Fruit fly (Drosophila melanogaster) whole organism, embryonic: Measurements from ENCODE around the gene cana.
A peak's percentile ranks its signal among the peaks of the same experiment; 100 is the strongest.

ENCODE experiments used
- Abd-B ChIP-seq: fragments of 200-800 bp; sonication (Bioruptor generic); optimal IDR thresholded peaks from 2 replicates; lab custom pipeline; 2018; ENCODE audit warnings: missing biosample characterization, mild to moderate bottlenecking, missing genetic modification characterization, moderate library complexity
- BEAF-32 ChIP-seq: fragments of 200-800 bp; sonication (Bioruptor generic); optimal IDR thresholded peaks from 3 replicates; lab custom pipeline; 2017; ENCODE audit warnings: missing biosample characterization, missing genetic modification characterization, mild to moderate bottlenecking, moderate library complexity, missing genetic modification reagents
- BtbVII ChIP-seq: fragments of 200-800 bp; sonication (Bioruptor generic); optimal IDR thresholded peaks from 3 replicates; lab custom pipeline; 2017; ENCODE audit warnings: missing biosample characterization, mild to moderate bottlenecking, missing genetic modification characterization
- C15 ChIP-seq: fragments of 200-800 bp; sonication (Bioruptor generic); IDR thresholded peaks from 3 replicates; pipeline ENCODE4 v1.3.6; 2022; ENCODE audit warnings: missing biosample characterization, missing genetic modification characterization
- CG10274 ChIP-seq: fragments of 200-800 bp; sonication (Bioruptor generic); optimal IDR thresholded peaks from 3 replicates; lab custom pipeline; 2017; ENCODE audit warnings: missing biosample characterization, mild to moderate bottlenecking, missing genetic modification characterization
- CG15269 ChIP-seq: fragments of 200-800 bp; sonication (Bioruptor generic); optimal IDR thresholded peaks from 2 replicates; lab custom pipeline; 2018; ENCODE audit warnings: missing biosample characterization, mild to moderate bottlenecking, missing genetic modification characterization, moderate library complexity
- CG16813 ChIP-seq: fragments of 200-800 bp; sonication (Bioruptor generic); IDR thresholded peaks from 3 replicates; pipeline ENCODE4 v1.3.6; 2022; ENCODE audit warnings: missing biosample characterization, missing genetic modification characterization; ENCODE audit not compliant: partially characterized antibody
- CG16863 ChIP-seq: fragments of 200-800 bp; sonication (Bioruptor generic); optimal IDR thresholded peaks from 3 replicates; lab custom pipeline; 2016; ENCODE audit warnings: missing biosample characterization, missing genetic modification characterization
- CG17612 ChIP-seq: fragments of 200-800 bp; sonication (Bioruptor generic); IDR thresholded peaks from 2 replicates; pipeline ENCODE4 v1.3.6; 2022; ENCODE audit warnings: missing biosample characterization, missing genetic modification characterization
- CG2116 ChIP-seq: fragments of 200-800 bp; sonication (Bioruptor generic); optimal IDR thresholded peaks from 3 replicates; lab custom pipeline; 2018; ENCODE audit warnings: missing biosample characterization, mild to moderate bottlenecking, missing genetic modification characterization
- CG2678 ChIP-seq: fragments of 200-800 bp; sonication (Bioruptor generic); optimal IDR thresholded peaks from 3 replicates; lab custom pipeline; 2019; ENCODE audit warnings: missing biosample characterization, mild to moderate bottlenecking, missing genetic modification characterization, moderate library complexity
- CG32767 ChIP-seq: fragments of 200-800 bp; sonication (Bioruptor generic); IDR thresholded peaks from 2 replicates; pipeline ENCODE4 v1.3.6; 2022; ENCODE audit warnings: missing biosample characterization, missing genetic modification characterization
- CG3847 ChIP-seq: fragments of 200-800 bp; sonication (Bioruptor generic); IDR thresholded peaks from 2 replicates; pipeline ENCODE4 v1.3.6; 2022; ENCODE audit warnings: missing biosample characterization, missing genetic modification characterization
- CG4820 ChIP-seq: fragments of 200-800 bp; sonication (Bioruptor generic); optimal IDR thresholded peaks from 3 replicates; lab custom pipeline; 2016; ENCODE audit warnings: missing biosample characterization, missing genetic modification characterization
- CG6175 ChIP-seq: fragments of 200-800 bp; sonication (Bioruptor generic); IDR thresholded peaks from 3 replicates; pipeline ENCODE4 v1.3.6; 2022; ENCODE audit warnings: missing biosample characterization, missing genetic modification characterization
- CG6654 ChIP-seq: fragments of 200-800 bp; sonication (Bioruptor generic); optimal IDR thresholded peaks from 2 replicates; lab custom pipeline; 2017; ENCODE audit warnings: missing biosample characterization, mild to moderate bottlenecking, missing genetic modification characterization
- CG6813 ChIP-seq: fragments of 200-800 bp; sonication (Bioruptor generic); optimal IDR thresholded peaks from 2 replicates; lab custom pipeline; 2017; ENCODE audit warnings: missing biosample characterization, missing genetic modification characterization, mild to moderate bottlenecking, moderate library complexity, missing genetic modification reagents
- CG7556 ChIP-seq: fragments of 200-800 bp; sonication (Bioruptor generic); optimal IDR thresholded peaks from 2 replicates; lab custom pipeline; 2017; ENCODE audit warnings: missing biosample characterization, mild to moderate bottlenecking, missing genetic modification characterization
- CG8290 ChIP-seq, 3 experiments: fragments of 200-800 bp; sonication (Bioruptor generic); optimal IDR thresholded peaks; 2 replicates each; lab custom pipeline; 2016 to 2019; ENCODE audit warnings: missing biosample characterization in 3 of 3, missing genetic modification characterization in 3 of 3, mild to moderate bottlenecking in 2 of 3, moderate library complexity in 1 of 3
- CG8359 ChIP-seq: fragments of 200-800 bp; sonication (Bioruptor generic); optimal IDR thresholded peaks from 2 replicates; lab custom pipeline; 2017; ENCODE audit warnings: missing biosample characterization, mild to moderate bottlenecking, missing genetic modification characterization, borderline replicate concordance
- CG8765 ChIP-seq: fragments of 200-800 bp; sonication (Bioruptor generic); IDR thresholded peaks from 2 replicates; pipeline ENCODE4 v1.3.6; 2022; ENCODE audit warnings: missing biosample characterization, missing genetic modification characterization
- Dp ChIP-seq: fragments of 200-800 bp; sonication (Bioruptor generic); optimal IDR thresholded peaks from 2 replicates; lab custom pipeline; 2018; ENCODE audit warnings: missing biosample characterization, mild to moderate bottlenecking, missing genetic modification characterization, moderate library complexity
- Dref ChIP-seq: fragments of 200-800 bp; sonication (Bioruptor generic); IDR thresholded peaks from 2 replicates; pipeline ENCODE4 v1.3.6; 2022; ENCODE audit warnings: missing biosample characterization, missing genetic modification characterization
- Drgx ChIP-seq: fragments of 200-800 bp; sonication (Bioruptor generic); IDR thresholded peaks from 2 replicates; pipeline ENCODE4 v1.3.6; 2022; ENCODE audit warnings: missing biosample characterization, missing genetic modification characterization
- Gug ChIP-seq: fragments of 200-800 bp; sonication (Bioruptor generic); IDR thresholded peaks from 4 replicates; pipeline ENCODE4 v1.3.6; 2022; ENCODE audit warnings: missing biosample characterization, missing genetic modification characterization
- Kr ChIP-seq: fragments of 200-800 bp; sonication (Bioruptor generic); optimal IDR thresholded peaks from 2 replicates; lab custom pipeline; 2017; ENCODE audit warnings: missing biosample characterization, mild to moderate bottlenecking, missing genetic modification characterization
- MBD-R2 ChIP-seq: fragments of 200-800 bp; sonication (Bioruptor generic); IDR thresholded peaks from 2 replicates; pipeline ENCODE4 v1.3.6; 2022; ENCODE audit warnings: missing biosample characterization, missing genetic modification characterization
- Max ChIP-seq: fragments of 200-800 bp; sonication (Bioruptor generic); optimal IDR thresholded peaks from 2 replicates; lab custom pipeline; 2016; ENCODE audit warnings: missing biosample characterization, mild to moderate bottlenecking, missing genetic modification characterization
- Oli ChIP-seq: fragments of 200-800 bp; sonication (Bioruptor generic); optimal IDR thresholded peaks from 2 replicates; lab custom pipeline; 2018; ENCODE audit warnings: missing biosample characterization, mild to moderate bottlenecking, missing genetic modification characterization, moderate library complexity
- Opbp ChIP-seq: fragments of 200-800 bp; sonication (Bioruptor generic); IDR thresholded peaks from 3 replicates; pipeline ENCODE4 v1.3.6; 2022; ENCODE audit warnings: missing biosample characterization, missing genetic modification characterization; ENCODE audit not compliant: partially characterized antibody
- Sry-δ ChIP-seq: fragments of 200-800 bp; sonication (Bioruptor generic); optimal IDR thresholded peaks from 2 replicates; lab custom pipeline; 2016; ENCODE audit warnings: missing biosample characterization, missing genetic modification characterization
- bbx ChIP-seq: fragments of 200-800 bp; sonication (Bioruptor generic); IDR thresholded peaks from 2 replicates; pipeline ENCODE4 v1.3.6; 2022; ENCODE audit warnings: missing biosample characterization, missing genetic modification characterization; ENCODE audit not compliant: partially characterized antibody
- caup ChIP-seq: fragments of 200-800 bp; sonication (Bioruptor generic); optimal IDR thresholded peaks from 3 replicates; lab custom pipeline; 2017; ENCODE audit warnings: missing biosample characterization, mild to moderate bottlenecking, missing genetic modification characterization, moderate library complexity; ENCODE audit not compliant: severe bottlenecking
- chinmo ChIP-seq: fragments of 200-800 bp; sonication (Bioruptor generic); IDR thresholded peaks from 4 replicates; pipeline ENCODE4 v1.3.6; 2022; ENCODE audit warnings: missing biosample characterization, missing genetic modification characterization; ENCODE audit not compliant: partially characterized antibody
- fru ChIP-seq: fragments of >200 bp; optimal IDR thresholded peaks from 2 replicates; lab custom pipeline; 2017
- inv ChIP-seq: fragments of 200-800 bp; sonication (Bioruptor generic); IDR thresholded peaks from 2 replicates; pipeline ENCODE4 v1.3.6; 2022; ENCODE audit warnings: missing biosample characterization, missing genetic modification characterization; ENCODE audit not compliant: partially characterized antibody
- kah ChIP-seq: fragments of 200-800 bp; sonication (Bioruptor generic); optimal IDR thresholded peaks from 2 replicates; lab custom pipeline; 2018; ENCODE audit warnings: missing biosample characterization, mild to moderate bottlenecking, missing genetic modification characterization
- mld ChIP-seq: fragments of 200-800 bp; sonication (Bioruptor generic); IDR thresholded peaks from 3 replicates; pipeline ENCODE4 v1.3.6; 2022; ENCODE audit warnings: missing biosample characterization, missing genetic modification characterization; ENCODE audit not compliant: partially characterized antibody
- nerfin-2 ChIP-seq: fragments of 200-800 bp; sonication (Bioruptor generic); IDR thresholded peaks from 2 replicates; pipeline ENCODE4 v1.3.6; 2022; ENCODE audit warnings: missing biosample characterization, missing genetic modification characterization; ENCODE audit not compliant: partially characterized antibody
- pho ChIP-seq: fragments of 200-800 bp; sonication (Bioruptor generic); optimal IDR thresholded peaks from 2 replicates; lab custom pipeline; 2016; ENCODE audit warnings: missing biosample characterization, missing genetic modification characterization
- phol ChIP-seq: fragments of 200-800 bp; sonication (Bioruptor generic); optimal IDR thresholded peaks from 3 replicates; lab custom pipeline; 2018; ENCODE audit warnings: missing biosample characterization, mild to moderate bottlenecking, missing genetic modification characterization, moderate library complexity
- pita ChIP-seq: fragments of 200-800 bp; sonication (Bioruptor generic); optimal IDR thresholded peaks from 2 replicates; lab custom pipeline; 2017; ENCODE audit warnings: missing biosample characterization, mild to moderate bottlenecking, missing genetic modification characterization
- pzg ChIP-seq: fragments of 200-800 bp; sonication (Bioruptor generic); optimal IDR thresholded peaks from 3 replicates; lab custom pipeline; 2018; ENCODE audit warnings: missing biosample characterization, mild to moderate bottlenecking, missing genetic modification characterization, moderate library complexity
- ranshi ChIP-seq: fragments of 200-800 bp; sonication (Bioruptor generic); IDR thresholded peaks from 2 replicates; pipeline ENCODE4 v1.3.6; 2022; ENCODE audit warnings: missing biosample characterization, missing genetic modification characterization
- sqz ChIP-seq: fragments of 200-800 bp; sonication (Bioruptor generic); optimal IDR thresholded peaks from 3 replicates; lab custom pipeline; 2018; ENCODE audit warnings: missing biosample characterization, mild to moderate bottlenecking, missing genetic modification characterization
- tna ChIP-seq: fragments of 200-800 bp; sonication (Bioruptor generic); IDR thresholded peaks from 2 replicates; pipeline ENCODE4 v1.3.6; 2022; ENCODE audit warnings: missing biosample characterization, missing genetic modification characterization; ENCODE audit not compliant: partially characterized antibody
- ttk ChIP-seq: fragments of 200-800 bp; sonication (Bioruptor generic); IDR thresholded peaks from 2 replicates; pipeline ENCODE4 v2.1.2; 2022; ENCODE audit warnings: missing biosample characterization, missing genetic modification characterization
- unc-4 ChIP-seq: fragments of 200-800 bp; sonication (Bioruptor generic); IDR thresholded peaks from 2 replicates; pipeline ENCODE4 v1.3.6; 2022; ENCODE audit warnings: missing biosample characterization, missing genetic modification characterization; ENCODE audit not compliant: partially characterized antibody
- vnd ChIP-seq: fragments of 200-800 bp; sonication (Bioruptor generic); IDR thresholded peaks from 3 replicates; pipeline ENCODE4 v1.3.6; 2022; ENCODE audit warnings: missing biosample characterization, missing genetic modification characterization; ENCODE audit not compliant: partially characterized antibody
- wor ChIP-seq: fragments of 200-800 bp; sonication (Bioruptor generic); IDR thresholded peaks from 2 replicates; pipeline ENCODE4 v1.3.6; 2022; ENCODE audit warnings: missing biosample characterization, missing genetic modification characterization

The cana gene

dm6 chr2L:11281930-11282329, 12.3 kb downstream of the cana start, which contains the start of gene mre11 (continued):
- TF ChIP-seq chinmo (GFP tag; lab: Robert Waterston, UW) (peak; percentile 66; the same call in 1 of the 4 replicates), Dp (GFP tag; lab: Kevin White, UChicago) (peak; percentile 86), CG8765 (no peak), Kr (GFP tag; lab: Kevin White, UChicago) (no peak), phol (tag; lab: Kevin White, UChicago) (peak; percentile 12), CG8290 (GFP tag; optimal IDR thresholded peaks at IDR 0.05; lab: Kevin White, UChicago) (no peak), CG8290 (tag; optimal IDR thresholded peaks at IDR 0.05; lab: Kevin White, UChicago) (no peak), vnd (peak; percentile 79), CG10274 (GFP tag; lab: Kevin White, UChicago) (no peak), pzg (GFP tag; lab: Kevin White, UChicago) (peak; percentile 30), sqz (GFP tag; lab: Kevin White, UChicago) (no peak), CG8359 (no peak), CG6654 (GFP tag; lab: Kevin White, UChicago) (no peak), CG2678 (no peak), MBD-R2 (GFP tag; lab: Robert Waterston, UW) (peak; percentile 57), mld (GFP tag; lab: Robert Waterston, UW) (peak; percentile 74; the same call in 2 of the 3 replicates), unc-4 (peak; percentile 85), CG6175 (no peak), wor (no peak), CG16813 (peak; percentile 64), pho (no peak), Dref (peak; percentile 79), CG32767 (GFP tag; lab: Robert Waterston, UW) (no peak), fru (lab: Kevin White, UChicago) (no peak), Sry-δ (GFP tag; lab: Kevin White, UChicago) (peak; percentile 43), Opbp (peak; percentile 86), Drgx (no peak), inv (GFP tag; lab: Robert Waterston, UW) (peak; percentile 58), CG7556 (GFP tag; lab: Kevin White, UChicago) (no peak), CG15269 (tag; lab: Kevin White, UChicago) (no peak), BEAF-32 (GFP tag; lab: Kevin White, UChicago) (peak; percentile 66), Oli (tag; lab: Kevin White, UChicago) (no peak), ranshi (GFP tag; lab: Robert Waterston, UW) (no peak), CG6813 (no peak), bbx (GFP tag; lab: Robert Waterston, UW) (peak; percentile 93), caup (GFP tag; lab: Kevin White, UChicago) (no peak), C15 (GFP tag; lab: Robert Waterston, UW) (no peak), BtbVII (GFP tag; lab: Kevin White, UChicago) (no peak), tna (GFP tag; lab: Robert Waterston, UW) (peak; percentile 93), nerfin-2 (peak; percentile 89), Max (no peak), CG17612 (GFP tag; lab: Robert Waterston, UW) (no peak), Abd-B (GFP tag; lab: Kevin White, UChicago) (no peak), kah (no peak), Gug (GFP tag; lab: Robert Waterston, UW) (no peak), CG3847 (no peak), CG2116 (GFP tag; lab: Kevin White, UChicago) (peak; percentile 67), ttk (GFP tag; lab: Robert Waterston, UW) (no peak), CG4820 (GFP tag; lab: Kevin White, UChicago) (no peak), pita (GFP tag; lab: Kevin White, UChicago) (no peak), CG16863 (no peak)
